Fruit fly (Drosophila melanogaster): ENCODE data around the gene TwdlG.

Gene TwdlG

dm6 chr3R:4251241-4251640 lies at the start of gene TwdlG:
Gene TwdlG, minus strand, starts transcription at chr3R:4251341.
- TF ChIP-seq ttk (optimal IDR thresholded peaks at IDR 0.05) = no peak

- TF ChIP-seq Sin3A (optimal IDR thresholded peaks at IDR 0.05) = no peak
- TF ChIP-seq insv (optimal IDR thresholded peaks at IDR 0.05) = no peak
- no peak for TF ChIP-seq Myc (optimal IDR thresholded peaks at IDR 0.05)
- TF ChIP-seq psq (optimal IDR thresholded peaks at IDR 0.05) = no peak
- no peak for TF ChIP-seq ttk (optimal IDR thresholded peaks at IDR 0.05)
- no peak for TF ChIP-seq h (optimal IDR thresholded peaks at IDR 0.05)
Measured at dm6 chr3R:4294689-4295088, 43.5 kb upstream of the TwdlG start, which contains the start of gene Nepl11. Gene Nepl11, minus strand, starts transcription at chr3R:4294840.

- no peak for TF ChIP-seq Myc (optimal IDR thresholded peaks at IDR 0.05)
- no peak for TF ChIP-seq ttk (optimal IDR thresholded peaks at IDR 0.05)
- no peak for TF ChIP-seq psq (optimal IDR thresholded peaks at IDR 0.05)
- no peak for TF ChIP-seq insv (optimal IDR thresholded peaks at IDR 0.05)
- no peak for TF ChIP-seq h (optimal IDR thresholded peaks at IDR 0.05)
- no peak for TF ChIP-seq Sin3A (optimal IDR thresholded peaks at IDR 0.05)
Measured at dm6 chr3R:4292185-4292584, 41.0 kb upstream of the TwdlG start.

- TF ChIP-seq psq (optimal IDR thresholded peaks at IDR 0.05) = no peak
- no peak for TF ChIP-seq Sin3A (optimal IDR thresholded peaks at IDR 0.05)
Measured at dm6 chr3R:4291289-4291688, 40.1 kb upstream of the TwdlG start.

dm6 chr3R:4284376-4284953 lies 33.3 kb upstream of the TwdlG start:
- TF ChIP-seq h (optimal IDR thresholded peaks at IDR 0.05) = no peak
- TF ChIP-seq Sin3A (optimal IDR thresholded peaks at IDR 0.05) = no peak
- no peak for TF ChIP-seq psq (optimal IDR thresholded peaks at IDR 0.05)
- no peak for TF ChIP-seq Myc (optimal IDR thresholded peaks at IDR 0.05)
- TF ChIP-seq ttk (optimal IDR thresholded peaks at IDR 0.05) = no peak
- TF ChIP-seq insv (optimal IDR thresholded peaks at IDR 0.05) = no peak

DNA sequence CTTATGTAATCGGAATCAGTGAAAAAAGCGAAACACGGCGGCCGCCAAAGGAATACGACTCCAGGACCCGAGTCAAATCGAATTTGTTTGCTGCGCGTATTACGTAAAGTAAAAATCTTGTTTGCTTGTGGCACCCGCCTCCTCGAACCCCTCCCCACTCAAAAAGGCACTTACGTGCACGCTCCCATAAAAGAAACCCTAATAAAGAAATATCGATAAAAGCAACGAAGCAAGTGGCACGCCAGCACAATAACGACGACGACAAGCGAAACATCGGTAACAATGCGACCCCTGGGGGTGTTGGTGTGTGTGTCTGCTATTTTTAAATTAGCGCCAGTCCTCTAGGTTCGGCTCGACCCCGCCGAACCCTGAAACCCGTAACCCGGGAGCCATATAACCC lies 31.1 kb upstream of the TwdlG start:
- TF ChIP-seq insv (optimal IDR thresholded peaks at IDR 0.05) = no peak
- TF ChIP-seq psq (optimal IDR thresholded peaks at IDR 0.05) = no peak
- TF ChIP-seq Sin3A (optimal IDR thresholded peaks at IDR 0.05) = no peak
- no peak for TF ChIP-seq h (optimal IDR thresholded peaks at IDR 0.05)
- no peak for TF ChIP-seq Myc (optimal IDR thresholded peaks at IDR 0.05)
- no peak for TF ChIP-seq ttk (optimal IDR thresholded peaks at IDR 0.05)

- TF ChIP-seq Myc (optimal IDR thresholded peaks at IDR 0.05) (no peak), psq (optimal IDR thresholded peaks at IDR 0.05) (no peak), ttk (optimal IDR thresholded peaks at IDR 0.05) (no peak), h (optimal IDR thresholded peaks at IDR 0.05) (no peak), Sin3A (optimal IDR thresholded peaks at IDR 0.05) (no peak), insv (optimal IDR thresholded peaks at IDR 0.05) (no peak)
Measured at dm6 chr3R:4281119-4281861, 30.1 kb upstream of the TwdlG start.

dm6 chr3R:4280062-4280461 lies 28.9 kb upstream of the TwdlG start, which contains the start of gene cpx:
Gene cpx, plus strand, starts transcription at chr3R:4280221.
- TF ChIP-seq ttk (optimal IDR thresholded peaks at IDR 0.05) (no peak), Sin3A (optimal IDR thresholded peaks at IDR 0.05) (no peak), psq (optimal IDR thresholded peaks at IDR 0.05) (no peak), insv (optimal IDR thresholded peaks at IDR 0.05) (no peak), Myc (optimal IDR thresholded peaks at IDR 0.05) (no peak), h (optimal IDR thresholded peaks at IDR 0.05) (no peak)

DNA sequence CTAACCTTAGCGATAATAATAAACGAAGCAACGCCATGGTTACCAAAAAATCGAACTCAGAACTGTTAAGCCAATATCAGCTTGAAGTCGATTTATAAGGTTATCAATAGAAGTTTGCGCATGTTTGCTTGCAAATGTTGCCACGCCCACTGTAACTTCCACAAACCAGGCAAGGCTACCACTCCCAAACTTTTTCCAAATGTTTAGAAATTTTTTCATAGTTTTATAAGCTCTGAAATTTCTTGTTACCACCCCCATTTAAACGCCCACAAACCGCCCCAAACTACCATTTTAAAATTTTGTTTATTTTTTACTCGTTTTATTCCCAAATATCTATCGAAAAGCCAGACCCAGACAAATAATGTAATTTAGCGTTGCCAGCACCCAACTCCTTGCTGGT lies 26.7 kb upstream of the TwdlG start, which contains the start of gene flip:
Gene flip (minus strand): TSS at position 101 of the 400 bp plus-strand sequence.
- TF ChIP-seq Sin3A (optimal IDR thresholded peaks at IDR 0.05) (no peak), Myc (optimal IDR thresholded peaks at IDR 0.05) (no peak), ttk (optimal IDR thresholded peaks at IDR 0.05) (no peak), insv (optimal IDR thresholded peaks at IDR 0.05) (no peak), h (optimal IDR thresholded peaks at IDR 0.05) (no peak), psq (optimal IDR thresholded peaks at IDR 0.05) (no peak)

DNA sequence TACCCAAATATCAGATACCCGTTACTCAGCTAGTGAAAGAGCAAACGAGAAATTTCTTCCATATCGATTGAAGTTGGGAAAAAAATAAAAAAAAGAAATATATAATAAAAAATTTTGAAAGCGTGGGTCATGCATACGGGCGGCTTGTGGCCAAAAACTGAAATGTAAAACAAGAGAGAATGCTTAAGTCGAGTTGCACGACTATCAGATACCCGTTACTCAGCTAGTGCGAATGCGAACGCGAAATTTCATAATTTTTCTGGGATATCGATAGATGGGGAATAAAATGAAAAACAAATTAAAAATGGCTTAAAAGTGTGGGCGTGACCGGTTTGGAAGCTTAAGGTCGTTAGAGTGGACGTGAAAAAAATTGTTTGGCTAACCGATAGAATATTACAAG lies 17.2 kb upstream of the TwdlG start:
- no peak for TF ChIP-seq insv (optimal IDR thresholded peaks at IDR 0.05)
- TF ChIP-seq Sin3A (optimal IDR thresholded peaks at IDR 0.05) = no peak
- TF ChIP-seq Myc (optimal IDR thresholded peaks at IDR 0.05) = no peak
- no peak for TF ChIP-seq h (optimal IDR thresholded peaks at IDR 0.05)
- no peak for TF ChIP-seq ttk (optimal IDR thresholded peaks at IDR 0.05)
- TF ChIP-seq psq (optimal IDR thresholded peaks at IDR 0.05) = no peak

dm6 chr3R:4266470-4266869 lies 15.3 kb upstream of the TwdlG start, which contains the start of gene CG1092:
Gene CG1092, plus strand, starts transcription at chr3R:4266770.
- TF ChIP-seq Sin3A (optimal IDR thresholded peaks at IDR 0.05) (no peak), insv (optimal IDR thresholded peaks at IDR 0.05) (no peak), ttk (optimal IDR thresholded peaks at IDR 0.05) (no peak), h (optimal IDR thresholded peaks at IDR 0.05) (no peak), psq (optimal IDR thresholded peaks at IDR 0.05) (no peak), Myc (optimal IDR thresholded peaks at IDR 0.05) (no peak)

DNA sequence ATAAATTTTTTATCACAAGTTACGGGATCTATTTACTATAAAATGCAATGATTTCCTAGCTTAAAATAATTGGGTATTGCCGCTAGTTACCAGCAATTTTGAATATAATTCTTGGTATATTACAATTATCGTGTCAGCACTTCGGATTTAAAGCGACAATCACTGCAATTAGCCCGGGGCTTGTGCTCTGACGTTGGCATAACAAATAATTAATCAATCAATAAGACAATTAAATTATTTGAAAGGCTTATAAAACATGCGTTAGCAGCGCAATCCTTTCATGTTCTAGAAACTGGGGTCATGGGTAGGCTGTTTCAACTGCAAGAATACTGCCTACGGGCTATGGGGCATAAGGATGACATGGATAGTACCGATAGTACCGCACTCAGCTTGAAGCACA lies 5.5 kb upstream of the TwdlG start, which contains the start of gene Or82a:
Gene Or82a (plus strand): TSS at position 301 of the 400 bp plus-strand sequence.
- TF ChIP-seq psq (optimal IDR thresholded peaks at IDR 0.05) (no peak), Sin3A (optimal IDR thresholded peaks at IDR 0.05) (no peak), ttk (optimal IDR thresholded peaks at IDR 0.05) (no peak), insv (optimal IDR thresholded peaks at IDR 0.05) (no peak), Myc (optimal IDR thresholded peaks at IDR 0.05) (no peak)

DNA sequence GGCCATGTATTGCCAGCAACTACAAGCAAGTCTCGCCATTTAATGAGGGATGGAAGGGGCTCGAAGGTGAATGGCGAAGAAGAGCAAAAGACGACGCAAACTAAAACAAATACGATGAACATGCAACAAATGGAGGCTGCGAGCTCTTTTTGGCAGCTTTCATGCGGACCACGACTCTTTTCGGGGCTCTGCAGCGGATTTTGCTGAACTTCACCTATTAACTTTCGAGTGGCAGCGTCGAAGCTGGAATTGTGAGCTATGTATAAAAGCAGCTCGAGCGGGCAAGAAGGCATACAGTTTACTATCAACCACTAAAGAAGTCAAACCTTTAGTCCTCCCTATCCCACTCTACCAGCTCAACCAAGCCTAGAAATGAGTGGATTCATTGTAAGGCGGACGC lies 3.3 kb upstream of the TwdlG start, which contains the start of gene TwdlV:
Gene TwdlV (plus strand): TSS at position 301 of the 400 bp plus-strand sequence.
- TF ChIP-seq psq (optimal IDR thresholded peaks at IDR 0.05) (no peak), insv (optimal IDR thresholded peaks at IDR 0.05) (no peak), Myc (optimal IDR thresholded peaks at IDR 0.05) (no peak), Sin3A (optimal IDR thresholded peaks at IDR 0.05) (no peak), h (optimal IDR thresholded peaks at IDR 0.05) (no peak), ttk (optimal IDR thresholded peaks at IDR 0.05) (no peak)
